Fruit fly (Drosophila melanogaster): ENCODE measurements around the gene vret.

The vret gene

dm6 chr3R:22770887-22771286 lies 25.5 kb upstream of the vret start, which contains the start of gene CG43094:
CG43094 (minus strand) TSS chr3R:22770987.
- TF ChIP-seq Fer2 (tag; optimal IDR thresholded peaks at IDR 0.05) (no peak), sob (GFP tag; IDR thresholded peaks at IDR 0.05) (no peak), CkIIα-i1 (GFP tag; IDR thresholded peaks at IDR 0.05) (no peak), CG9437 (GFP tag; optimal IDR thresholded peaks at IDR 0.05) (no peak), CG8924 (tag; optimal IDR thresholded peaks at IDR 0.05) (no peak), Hsf (GFP tag; optimal IDR thresholded peaks at IDR 0.05) (no peak), cato (GFP tag; optimal IDR thresholded peaks at IDR 0.05; ENCODE audit: borderline replicate concordance) (no peak), GATAe (GFP tag; conservative IDR thresholded peaks at IDR 0.05) (no peak), fd102C (GFP tag; optimal IDR thresholded peaks at IDR 0.05) (no peak), run (tag; optimal IDR thresholded peaks at IDR 0.05) (no peak), CG6654 (GFP tag; optimal IDR thresholded peaks at IDR 0.05) (no peak), E2f2 (GFP tag; IDR thresholded peaks at IDR 0.05) (no peak), corto (GFP tag; optimal IDR thresholded peaks at IDR 0.05) (no peak), kah (GFP tag; optimal IDR thresholded peaks at IDR 0.05) (no peak), rib (GFP tag; IDR thresholded peaks at IDR 0.05) (no peak), CG15073 (GFP tag; optimal IDR thresholded peaks at IDR 0.05) (no peak), chn (GFP tag; optimal IDR thresholded peaks at IDR 0.05) (no peak), mirr (GFP tag; optimal IDR thresholded peaks at IDR 0.05) (no peak)

- TF ChIP-seq chn (GFP tag; optimal IDR thresholded peaks at IDR 0.05) (no peak), CG6813 (GFP tag; optimal IDR thresholded peaks at IDR 0.05) (no peak), Med (GFP tag) (no peak), CG14667 (GFP tag; IDR thresholded peaks at IDR 0.05) (no peak), ro (GFP tag; IDR thresholded peaks at IDR 0.05) (no peak), CTCF (GFP tag; optimal IDR thresholded peaks at IDR 0.05) (no peak), CG9876 (GFP tag; optimal IDR thresholded peaks at IDR 0.05) (no peak), slbo (GFP tag; IDR thresholded peaks at IDR 0.05) (no peak), disco-r (GFP tag; optimal IDR thresholded peaks at IDR 0.05) (no peak), tx (GFP tag; optimal IDR thresholded peaks at IDR 0.05) (no peak), Ssrp (tag; optimal IDR thresholded peaks at IDR 0.05) (no peak), tna (GFP tag; IDR thresholded peaks at IDR 0.05; ENCODE audit: partially characterized antibody) (no peak), bab2 (GFP tag; optimal IDR thresholded peaks at IDR 0.05) (no peak), CG1024 (GFP tag; IDR thresholded peaks at IDR 0.05) (no peak), z (GFP tag; IDR thresholded peaks at IDR 0.05) (no peak), CG12744 (GFP tag; optimal IDR thresholded peaks at IDR 0.05) (no peak)
Observed at dm6 chr3R:22770207-22770606, 24.8 kb upstream of the vret start, which contains the start of gene CG43093. CG43093 (minus strand) TSS chr3R:22770307.

dm6 chr3R:22769567-22769966 lies 24.2 kb upstream of the vret start, which contains the start of gene CG43092:
CG43092 (minus strand) TSS chr3R:22769667.
- no peak for TF ChIP-seq CG1832 (GFP tag; optimal IDR thresholded peaks at IDR 0.05)
- no peak for TF ChIP-seq CG8765 (GFP tag; IDR thresholded peaks at IDR 0.05)
- no peak for TF ChIP-seq Usf (GFP tag; optimal IDR thresholded peaks at IDR 0.05)

- TF ChIP-seq CG5180 (GFP tag; optimal IDR thresholded peaks at IDR 0.05) (no peak), sens (GFP tag) (peak; percentile 37), H15 (GFP tag; IDR thresholded peaks at IDR 0.05) (no peak), CG7928 (GFP tag; optimal IDR thresholded peaks at IDR 0.05) (no peak)
Observed at dm6 chr3R:22768633-22769032, 23.3 kb upstream of the vret start, which contains the start of gene CG43091. CG43091 (minus strand) TSS chr3R:22768733.

Measured in whole organism, embryonic.